ENCODE assay signal across 3 worm cellular contexts in the genomic region with DNA sequence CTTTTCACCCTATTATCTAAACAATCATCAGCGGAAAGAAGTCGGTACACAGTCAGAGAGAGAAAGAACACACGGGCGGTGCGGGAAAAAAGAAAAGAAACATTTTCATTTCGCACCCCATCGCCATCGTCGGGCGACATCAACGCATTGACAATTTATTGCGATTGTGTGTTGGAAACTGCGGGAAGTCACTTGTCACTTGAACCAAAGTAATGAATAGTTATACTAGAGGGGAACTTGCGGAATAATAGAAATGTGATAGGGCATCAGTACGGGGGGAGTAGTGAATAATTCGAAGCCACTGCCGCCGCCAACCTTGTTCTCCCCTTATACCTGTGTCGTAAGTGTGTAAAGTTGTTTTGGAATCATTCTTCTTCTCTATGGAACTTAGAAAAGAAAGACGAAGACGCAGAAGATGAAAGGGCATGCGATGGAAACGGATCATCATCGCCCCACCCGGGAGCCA.
TF ChIP-seq lines count a peak whose summit lies in the region.

No protein-coding gene starts in this region.

TF ChIP-seq in whole organism, L1 larva, 84 proteins besides CTCF, POLR2A, EP300 and RAD21 (continued from another document):
- TF ChIP-seq ceh-90 (tag; optimal IDR thresholded peaks at IDR 0.05; lab: Kevin White, UChicago) (no peak), lin-35 (GFP tag; optimal IDR thresholded peaks at IDR 0.05; lab: Kevin White, UChicago) (peak in 1 of 2 experiments; percentile 18), nhr-71 (tag; optimal IDR thresholded peaks at IDR 0.05; lab: Kevin White, UChicago) (peak; percentile 46), nhr-28 (tag; optimal IDR thresholded peaks at IDR 0.05; lab: Kevin White, UChicago) (no peak), xbp-1 (tag; optimal IDR thresholded peaks at IDR 0.05; lab: Kevin White, UChicago) (no peak), pqm-1 (tag; optimal IDR thresholded peaks at IDR 0.05; lab: Kevin White, UChicago) (no peak), C16A3.4 (tag; optimal IDR thresholded peaks at IDR 0.05; lab: Kevin White, UChicago) (peak; percentile 13), unc-86 (tag; optimal IDR thresholded peaks at IDR 0.05; lab: Kevin White, UChicago) (no peak), blmp-1 (tag; optimal IDR thresholded peaks at IDR 0.05; lab: Kevin White, UChicago) (peak; percentile 67), efl-3 (GFP tag; optimal IDR thresholded peaks at IDR 0.05; lab: Kevin White, UChicago) (no peak), unc-98 (GFP tag; IDR thresholded peaks at IDR 0.05; lab: Robert Waterston, UW) (no peak), snu-23 (GFP tag; optimal IDR thresholded peaks at IDR 0.05; lab: Kevin White, UChicago) (peak; percentile 37), elt-3 (tag; optimal IDR thresholded peaks at IDR 0.05; lab: Kevin White, UChicago) (peak in 1 of 6 experiments; percentile 4)

TF ChIP-seq in whole organism, L2 larva, 48 proteins besides CTCF, POLR2A, EP300 and RAD21 (continued from another document):
- no peak for TF ChIP-seq crh-2 (tag; optimal IDR thresholded peaks at IDR 0.05; lab: Kevin White, UChicago)
- no peak for TF ChIP-seq snpc-4 (tag; optimal IDR thresholded peaks at IDR 0.05; lab: Kevin White, UChicago)
- TF ChIP-seq nhr-25 (tag; optimal IDR thresholded peaks at IDR 0.05; lab: Kevin White, UChicago), result peak; percentile 45
- TF ChIP-seq nhr-23 (tag; optimal IDR thresholded peaks at IDR 0.05; lab: Kevin White, UChicago), result no peak
- no peak for TF ChIP-seq lin-39 (tag; optimal IDR thresholded peaks at IDR 0.05; lab: Kevin White, UChicago)
- TF ChIP-seq sem-4 (tag; optimal IDR thresholded peaks at IDR 0.05; lab: Kevin White, UChicago), result peak; percentile 10
- TF ChIP-seq ama-1 (optimal IDR thresholded peaks at IDR 0.05; lab: Kevin White, UChicago), result no peak
- no peak for TF ChIP-seq gmeb-1 (tag; optimal IDR thresholded peaks at IDR 0.05; lab: Kevin White, UChicago)
- TF ChIP-seq egl-27 (tag; optimal IDR thresholded peaks at IDR 0.05; lab: Kevin White, UChicago), result no peak
- no peak for TF ChIP-seq nhr-237 (tag; optimal IDR thresholded peaks at IDR 0.05; lab: Kevin White, UChicago)
- no peak for TF ChIP-seq unc-39 (tag; optimal IDR thresholded peaks at IDR 0.05; lab: Kevin White, UChicago)
- no peak for TF ChIP-seq lsy-2 (tag; optimal IDR thresholded peaks at IDR 0.05; lab: Kevin White, UChicago)
- no peak for TF ChIP-seq nhr-6 (tag; optimal IDR thresholded peaks at IDR 0.05; lab: Kevin White, UChicago)
- no peak for TF ChIP-seq ztf-11 (tag; optimal IDR thresholded peaks at IDR 0.05; lab: Kevin White, UChicago)
- peak; percentile 27 for TF ChIP-seq sma-3 (GFP tag; optimal IDR thresholded peaks at IDR 0.05; lab: Kevin White, UChicago)
- peak; percentile 12 for TF ChIP-seq F13H6.1 (tag; optimal IDR thresholded peaks at IDR 0.05; lab: Kevin White, UChicago)
- TF ChIP-seq skn-1 (tag; optimal IDR thresholded peaks at IDR 0.05; lab: Kevin White, UChicago), result no peak
- no peak for TF ChIP-seq dmd-4 (tag; optimal IDR thresholded peaks at IDR 0.05; lab: Kevin White, UChicago)
- TF ChIP-seq lin-13 (GFP tag; optimal IDR thresholded peaks at IDR 0.05; lab: Kevin White, UChicago), result no peak
- no peak for TF ChIP-seq ceh-82 (tag; optimal IDR thresholded peaks at IDR 0.05; lab: Kevin White, UChicago)
- no peak for TF ChIP-seq elt-3 (tag; optimal IDR thresholded peaks at IDR 0.05; lab: Kevin White, UChicago)
- TF ChIP-seq nhr-77 (tag; optimal IDR thresholded peaks at IDR 0.05; lab: Kevin White, UChicago), result no peak
- no peak for TF ChIP-seq aly-2 (tag; optimal IDR thresholded peaks at IDR 0.05; lab: Kevin White, UChicago)
- no peak for TF ChIP-seq C34F6.9 (tag; optimal IDR thresholded peaks at IDR 0.05; lab: Kevin White, UChicago)
- peak; percentile 29 for TF ChIP-seq ceh-16 (tag; optimal IDR thresholded peaks at IDR 0.05; lab: Kevin White, UChicago)
- no peak for TF ChIP-seq lin-11 (tag; optimal IDR thresholded peaks at IDR 0.05; lab: Kevin White, UChicago)
- no peak for TF ChIP-seq ztf-4 (tag; optimal IDR thresholded peaks at IDR 0.05; lab: Kevin White, UChicago)
- TF ChIP-seq Y55F3AM.14 (GFP tag; optimal IDR thresholded peaks at IDR 0.05; lab: Kevin White, UChicago), result peak; percentile 24
- no peak for TF ChIP-seq nhr-11 (tag; optimal IDR thresholded peaks at IDR 0.05; lab: Kevin White, UChicago)
- no peak for TF ChIP-seq unc-55 (GFP tag; optimal IDR thresholded peaks at IDR 0.05; lab: Kevin White, UChicago)
- TF ChIP-seq mbf-1 (tag; optimal IDR thresholded peaks at IDR 0.05; lab: Kevin White, UChicago), result no peak
- TF ChIP-seq nhr-12 (tag; optimal IDR thresholded peaks at IDR 0.05; lab: Kevin White, UChicago), result no peak
- peak; percentile 47 for TF ChIP-seq fos-1 (tag; optimal IDR thresholded peaks at IDR 0.05; lab: Kevin White, UChicago)
- no peak for TF ChIP-seq nhr-21 (tag; optimal IDR thresholded peaks at IDR 0.05; lab: Kevin White, UChicago)
- TF ChIP-seq ztf-1 (GFP tag; conservative IDR thresholded peaks at IDR 0.05; lab: Robert Waterston, UW), result no peak
- TF ChIP-seq nhr-129 (tag; optimal IDR thresholded peaks at IDR 0.05; lab: Kevin White, UChicago), result peak; percentile 63

TF ChIP-seq in whole organism, L4 larva, 104 proteins besides CTCF, POLR2A, EP300 and RAD21 (continued from another document):
- TF ChIP-seq lim-7 (GFP tag; IDR thresholded peaks at IDR 0.05; lab: Robert Waterston, UW) (no peak), mdl-1 (tag; optimal IDR thresholded peaks at IDR 0.05; lab: Kevin White, UChicago) (no peak), Y105C5A.15 (GFP tag; IDR thresholded peaks at IDR 0.05; lab: Robert Waterston, UW) (no peak), unc-62 (GFP tag; optimal IDR thresholded peaks at IDR 0.05 in 1 of 2; lab: Kevin White, UChicago) (peak in 1 of 2 experiments; percentile 97), unc-62 (tag; optimal IDR thresholded peaks at IDR 0.05; lab: Kevin White, UChicago) (no peak), Y75B8A.6 (GFP tag; IDR thresholded peaks at IDR 0.05; lab: Robert Waterston, UW) (no peak), fos-1 (tag; optimal IDR thresholded peaks at IDR 0.05; lab: Kevin White, UChicago) (no peak), egl-43 (GFP tag; IDR thresholded peaks at IDR 0.05; lab: Robert Waterston, UW) (0 out of 2 replicates have a peak, but pooled peaks have one; percentile 23), zfp-3 (GFP tag; conservative IDR thresholded peaks at IDR 0.05; lab: Robert Waterston, UW) (no peak)
